Fruit fly (Drosophila melanogaster) whole organism, embryonic: ENCODE measurements around the gene CG10365.

Experiments
- CG10267 ChIP-seq: fragments of 200-800 bp; sonication (Bioruptor generic); optimal IDR thresholded peaks from 2 replicates; lab custom pipeline; 2018; ENCODE audit warnings: missing biosample characterization, mild to moderate bottlenecking, missing genetic modification characterization, moderate library complexity
- disco-r ChIP-seq: fragments of 200-800 bp; sonication (Bioruptor generic); optimal IDR thresholded peaks from 2 replicates; lab custom pipeline; 2016; ENCODE audit warnings: missing biosample characterization, missing genetic modification characterization
- nerfin-2 ChIP-seq: fragments of 200-800 bp; sonication (Bioruptor generic); IDR thresholded peaks from 2 replicates; pipeline ENCODE4 v1.3.6; 2022; ENCODE audit warnings: missing biosample characterization, missing genetic modification characterization; ENCODE audit not compliant: partially characterized antibody

DNA sequence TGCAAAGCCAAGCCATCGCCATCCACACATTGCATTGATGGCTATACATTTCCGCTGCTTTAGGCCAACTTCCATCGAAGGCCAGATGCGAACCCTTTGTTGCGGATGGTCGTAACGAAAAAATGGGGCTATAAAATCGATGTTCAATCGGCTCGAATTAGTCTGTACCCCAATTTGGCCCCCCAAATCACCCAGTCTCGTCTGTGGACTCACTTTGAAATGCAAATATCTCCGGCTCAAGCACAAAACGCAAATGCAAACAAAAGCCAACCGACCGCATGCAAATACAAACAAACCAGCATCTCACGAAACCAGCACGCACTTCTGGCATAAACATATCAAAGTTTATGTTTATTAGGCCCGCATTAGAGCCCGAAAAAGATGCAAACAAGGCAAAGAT lies 13.2 kb downstream of the CG10365 start:
- no peak for TF ChIP-seq nerfin-2 (GFP tag; lab: Robert Waterston, UW)
- TF ChIP-seq CG10267 (tag; lab: Kevin White, UChicago): no peak
- TF ChIP-seq disco-r (GFP tag; lab: Kevin White, UChicago): no peak
